Worm (Caenorhabditis elegans) whole organism, mixed stage, embryonic: Measurements from ENCODE around the gene pycr-1.

ENCODE experiments used
- ces-1 ChIP-seq: fragments of 150-350 bp; optimal IDR thresholded peaks from 2 replicates; lab custom pipeline; 2014; ENCODE audit warnings: missing biosample characterization, missing genetic modification reagents, missing genetic modification characterization
- elt-1 ChIP-seq: sonication (generic microtip); optimal IDR thresholded peaks from 2 replicates; lab custom pipeline; 2017; ENCODE audit warnings: missing genetic modification characterization, mild to moderate bottlenecking, missing compliant biosample characterization, antibody characterized with exemption, moderate library complexity, borderline replicate concordance; ENCODE audit not compliant: insufficient read depth
- elt-3 ChIP-seq: fragments of 150-350 bp; optimal IDR thresholded peaks from 2 replicates; lab custom pipeline; 2014; ENCODE audit warnings: missing biosample characterization, missing genetic modification characterization
- ham-2 ChIP-seq: fragments of 200-800 bp; sonication (Bioruptor generic); optimal IDR thresholded peaks from 2 replicates; lab custom pipeline; 2018; ENCODE audit warnings: mild to moderate bottlenecking, missing genetic modification characterization, missing compliant biosample characterization
- lsy-2 ChIP-seq: fragments of 150-350 bp; optimal IDR thresholded peaks from 2 replicates; lab custom pipeline; 2014; ENCODE audit warnings: missing biosample characterization, missing genetic modification characterization
- mep-1 ChIP-seq: fragments of 150-350 bp; optimal IDR thresholded peaks from 2 replicates; lab custom pipeline; 2017; ENCODE audit warnings: missing biosample characterization, missing genetic modification reagents, missing genetic modification characterization, inconsistent platforms
- nhr-12 ChIP-seq: fragments of 150-350 bp; optimal IDR thresholded peaks from 2 replicates; lab custom pipeline; 2014; ENCODE audit warnings: missing biosample characterization, missing genetic modification characterization
- nhr-237 ChIP-seq: fragments of 150-350 bp; optimal IDR thresholded peaks from 2 replicates; lab custom pipeline; 2014; ENCODE audit warnings: missing biosample characterization, missing genetic modification characterization
- nhr-28 ChIP-seq: fragments of 150-350 bp; optimal IDR thresholded peaks from 2 replicates; lab custom pipeline; 2014; ENCODE audit warnings: missing biosample characterization, missing genetic modification characterization
- snpc-4 ChIP-seq: fragments of 150-350 bp; optimal IDR thresholded peaks from 2 replicates; lab custom pipeline; 2014; ENCODE audit warnings: missing biosample characterization, missing genetic modification characterization
- unc-39 ChIP-seq: fragments of 150-350 bp; optimal IDR thresholded peaks from 2 replicates; lab custom pipeline; 2014; ENCODE audit warnings: missing biosample characterization, missing genetic modification characterization
- unc-62 ChIP-seq: fragments of 150-350 bp; optimal IDR thresholded peaks from 2 replicates; lab custom pipeline; 2014; ENCODE audit warnings: missing biosample characterization, missing genetic modification reagents, missing genetic modification characterization

- TF ChIP-seq unc-62 (GFP tag; lab: Kevin White, UChicago) (peak; percentile 21), elt-1 (tag; lab: Kevin White, UChicago) (no peak), elt-3 (tag; lab: Kevin White, UChicago) (no peak), lsy-2 (no peak), snpc-4 (tag; lab: Kevin White, UChicago) (no peak), mep-1 (no peak), nhr-28 (tag; lab: Kevin White, UChicago) (no peak), unc-39 (no peak), nhr-237 (tag; lab: Kevin White, UChicago) (no peak), ces-1 (GFP tag; lab: Kevin White, UChicago) (no peak), nhr-12 (tag; lab: Kevin White, UChicago) (no peak), ham-2 (no peak)
Observed at ce11 chrX:12188280-12189071, 41.8 kb downstream of the pycr-1 start.
